Worm (Caenorhabditis elegans) whole organism, L4 larva: ENCODE results near the gene K09B11.4.
A peak's percentile ranks its signal among the peaks of the same experiment; 100 is the strongest.

Experiments
- D1046.2 ChIP-seq: fragments of 200-800 bp; sonication (Bioruptor generic); IDR thresholded peaks from 2 replicates; pipeline ENCODE4 v1.3.6; 2022; ENCODE audit warnings: missing genetic modification characterization, missing compliant biosample characterization
- F44E2.7 ChIP-seq: fragments of 200-800 bp; sonication (Bioruptor generic); IDR thresholded peaks from 2 replicates; pipeline ENCODE4 v2.1.2; 2022; ENCODE audit warnings: missing genetic modification characterization, missing compliant biosample characterization
- T20F7.1 ChIP-seq: fragments of 200-800 bp; sonication (Bioruptor generic); optimal IDR thresholded peaks from 2 replicates; lab custom pipeline; 2018; ENCODE audit warnings: mild to moderate bottlenecking, missing genetic modification characterization, missing compliant biosample characterization
- Y105C5A.15 ChIP-seq: fragments of 200-800 bp; sonication (Bioruptor generic); IDR thresholded peaks from 2 replicates; pipeline ENCODE4 v1.3.6; 2022; ENCODE audit warnings: missing genetic modification characterization, missing compliant biosample characterization
- Y48G9A.11 ChIP-seq: fragments of 200-800 bp; sonication (Bioruptor generic); IDR thresholded peaks from 2 replicates; pipeline ENCODE4 v1.3.6; 2022; ENCODE audit warnings: missing genetic modification reagents, missing genetic modification characterization, missing compliant biosample characterization
- Y75B8A.6 ChIP-seq: fragments of 200-800 bp; sonication (Bioruptor generic); IDR thresholded peaks from 2 replicates; pipeline ENCODE4 v1.3.6; 2022; ENCODE audit warnings: missing genetic modification reagents, missing genetic modification characterization, missing compliant biosample characterization
- aha-1 ChIP-seq: fragments of 150-350 bp; peaks from one replicate; lab custom pipeline; 2014; ENCODE audit warnings: missing biosample characterization, missing genetic modification characterization
- aly-2 ChIP-seq: sonication (generic microtip); optimal IDR thresholded peaks from 2 replicates; lab custom pipeline; 2018; ENCODE audit warnings: missing biosample characterization, missing genetic modification characterization
- attf-4 ChIP-seq: sonication (generic microtip); optimal IDR thresholded peaks from 3 replicates; lab custom pipeline; 2017; ENCODE audit warnings: missing biosample characterization, missing genetic modification characterization
- ceh-28 ChIP-seq: fragments of 150-350 bp; optimal IDR thresholded peaks from 2 replicates; lab custom pipeline; 2014; ENCODE audit warnings: missing biosample characterization, missing genetic modification reagents, missing genetic modification characterization
- ceh-32 ChIP-seq: sonication (generic microtip); optimal IDR thresholded peaks from 2 replicates; lab custom pipeline; 2016; ENCODE audit warnings: mild to moderate bottlenecking, missing genetic modification characterization, missing compliant biosample characterization; ENCODE audit not compliant: poor library complexity
- ceh-44 ChIP-seq: fragments of 200-800 bp; sonication (Bioruptor generic); IDR thresholded peaks from 2 replicates; pipeline ENCODE4 v1.3.6; 2022; ENCODE audit warnings: missing genetic modification reagents, missing genetic modification characterization, missing compliant biosample characterization
- cey-2 ChIP-seq: sonication (generic microtip); optimal IDR thresholded peaks from 3 replicates; lab custom pipeline; 2017; ENCODE audit warnings: missing genetic modification characterization, mild to moderate bottlenecking, missing compliant biosample characterization, antibody characterized with exemption, borderline replicate concordance; ENCODE audit not compliant: insufficient read depth
- daf-12 ChIP-seq: fragments of 150-350 bp; optimal IDR thresholded peaks from 2 replicates; lab custom pipeline; 2014; ENCODE audit warnings: missing biosample characterization, missing genetic modification reagents, missing genetic modification characterization
- daf-16 ChIP-seq, 3 experiments: sonication (generic microtip); optimal IDR thresholded peaks; 2 replicates each; lab custom pipeline; 2016 to 2017; ENCODE audit warnings: missing genetic modification characterization in 3 of 3, missing genetic modification reagents in 3 of 3, mild to moderate bottlenecking in 2 of 3, missing compliant biosample characterization in 2 of 3, missing biosample characterization in 1 of 3, moderate library complexity in 1 of 3
- dpl-1 ChIP-seq: fragments of 150-350 bp; optimal IDR thresholded peaks from 2 replicates; lab custom pipeline; 2014; ENCODE audit warnings: missing biosample characterization, missing genetic modification reagents, missing genetic modification characterization
- egl-27 ChIP-seq: sonication (generic microtip); optimal IDR thresholded peaks from 3 replicates; lab custom pipeline; 2017; ENCODE audit warnings: missing biosample characterization, missing genetic modification reagents, missing genetic modification characterization
- fkh-10 ChIP-seq: fragments of 150-350 bp; optimal IDR thresholded peaks from 2 replicates; lab custom pipeline; 2014; ENCODE audit warnings: missing biosample characterization, missing genetic modification reagents, missing genetic modification characterization
- hlh-30 ChIP-seq: sonication (generic microtip); optimal IDR thresholded peaks from 2 replicates; lab custom pipeline; 2017; ENCODE audit warnings: antibody characterized with exemption, mild to moderate bottlenecking, missing genetic modification characterization, missing compliant biosample characterization; ENCODE audit not compliant: insufficient read depth
- lin-1 ChIP-seq: fragments of 200-800 bp; sonication (Bioruptor generic); IDR thresholded peaks from 2 replicates; pipeline ENCODE4 v1.3.6; 2022; ENCODE audit warnings: missing genetic modification reagents, missing genetic modification characterization, missing compliant biosample characterization
- lin-29 ChIP-seq: fragments of 200-800 bp; sonication (Bioruptor generic); IDR thresholded peaks from 2 replicates; pipeline ENCODE4 v1.3.6; 2022; ENCODE audit warnings: missing genetic modification reagents, missing genetic modification characterization, missing compliant biosample characterization
- lin-38 ChIP-seq: fragments of 200-800 bp; sonication (Bioruptor generic); IDR thresholded peaks from 2 replicates; pipeline ENCODE4 v1.3.6; 2022; ENCODE audit warnings: missing genetic modification reagents, missing genetic modification characterization, missing compliant biosample characterization
- lin-39 ChIP-seq: fragments of 150-350 bp; optimal IDR thresholded peaks from 2 replicates; lab custom pipeline; 2014; ENCODE audit warnings: missing biosample characterization, missing genetic modification reagents, missing genetic modification characterization
- lir-3 ChIP-seq: sonication (generic microtip); optimal IDR thresholded peaks from 2 replicates; lab custom pipeline; 2016; ENCODE audit warnings: mild to moderate bottlenecking, missing genetic modification characterization, missing compliant biosample characterization
- lsy-2 ChIP-seq, 2 experiments: fragments of 150-350 bp in 1 of 2; sonication (generic microtip) in 1 of 2; optimal IDR thresholded peaks; 2 replicates each; lab custom pipeline; 2014 to 2017; ENCODE audit warnings: missing biosample characterization in 2 of 2, missing genetic modification characterization in 2 of 2
- madf-5 ChIP-seq, 2 experiments: fragments of 200-800 bp; sonication (Bioruptor generic); IDR thresholded peaks; 2 replicates each; pipeline ENCODE4 v1.3.6; 2022; ENCODE audit warnings: missing compliant biosample characterization in 2 of 2, missing genetic modification characterization in 2 of 2
- mdl-1 ChIP-seq, 2 experiments: fragments of 150-350 bp in 1 of 2; sonication (generic microtip) in 1 of 2; optimal IDR thresholded peaks; 2 replicates each; lab custom pipeline; 2014 to 2017; ENCODE audit warnings: missing biosample characterization in 2 of 2, missing genetic modification characterization in 2 of 2
- mes-2 ChIP-seq: sonication (generic microtip); optimal IDR thresholded peaks from 2 replicates; lab custom pipeline; 2016; ENCODE audit warnings: missing genotype, mild to moderate bottlenecking, missing genetic modification characterization, missing compliant biosample characterization; ENCODE audit not compliant: poor library complexity, severe bottlenecking
- mxl-3 ChIP-seq: fragments of 200-800 bp; sonication (Bioruptor generic); optimal IDR thresholded peaks from 2 replicates; lab custom pipeline; 2018; ENCODE audit warnings: mild to moderate bottlenecking, missing genetic modification characterization, missing compliant biosample characterization
- nhr-102 ChIP-seq: sonication (generic microtip); optimal IDR thresholded peaks from 2 replicates; lab custom pipeline; 2016; ENCODE audit warnings: mild to moderate bottlenecking, missing genetic modification characterization, moderate library complexity, missing compliant biosample characterization
- nhr-111 ChIP-seq: fragments of 200-800 bp; sonication (Bioruptor generic); optimal IDR thresholded peaks from 2 replicates; lab custom pipeline; 2018; ENCODE audit warnings: mild to moderate bottlenecking, missing genetic modification characterization, missing compliant biosample characterization
- nhr-25 ChIP-seq: sonication (generic microtip); optimal IDR thresholded peaks from 2 replicates; lab custom pipeline; 2017; ENCODE audit warnings: missing genetic modification characterization, mild to moderate bottlenecking, missing compliant biosample characterization, antibody characterized with exemption, moderate library complexity, borderline replicate concordance; ENCODE audit not compliant: insufficient read depth
- nhr-28 ChIP-seq: fragments of 150-350 bp; optimal IDR thresholded peaks from 2 replicates; lab custom pipeline; 2014; ENCODE audit warnings: missing biosample characterization, missing genetic modification characterization
- nhr-42 ChIP-seq: fragments of 200-800 bp; sonication (Bioruptor generic); IDR thresholded peaks from 2 replicates; pipeline ENCODE4 v1.3.6; 2022; ENCODE audit warnings: missing genetic modification characterization, missing compliant biosample characterization
- nhr-48 ChIP-seq: sonication (generic microtip); optimal IDR thresholded peaks from 2 replicates; lab custom pipeline; 2016; ENCODE audit warnings: mild to moderate bottlenecking, missing genetic modification characterization, missing compliant biosample characterization
- pha-4 ChIP-seq, 2 experiments: fragments of 150-350 bp in 1 of 2; fragments of 200-800 bp in 1 of 2; sonication (Bioruptor generic) in 1 of 2; IDR thresholded peaks in 1 of 2; optimal IDR thresholded peaks in 1 of 2; 2 replicates each; pipeline versions ENCODE4 v1.3.6 to Lab custom; 2014 to 2022; ENCODE audit warnings: missing genetic modification characterization in 2 of 2, missing genetic modification reagents in 2 of 2, missing biosample characterization in 1 of 2, missing compliant biosample characterization in 1 of 2
- php-3 ChIP-seq: fragments of 200-800 bp; sonication (Bioruptor generic); IDR thresholded peaks from 2 replicates; pipeline ENCODE4 v1.3.6; 2022; ENCODE audit warnings: missing genetic modification reagents, missing genetic modification characterization, missing compliant biosample characterization
- rbr-2 ChIP-seq: sonication (generic microtip); optimal IDR thresholded peaks from 2 replicates; lab custom pipeline; 2016; ENCODE audit warnings: missing genotype, missing genetic modification characterization, missing compliant biosample characterization
- saeg-2 ChIP-seq: fragments of 200-800 bp; sonication (Bioruptor generic); IDR thresholded peaks from 2 replicates; pipeline ENCODE4 v1.3.6; 2022; ENCODE audit warnings: missing genetic modification reagents, missing genetic modification characterization, missing compliant biosample characterization
- set-16 ChIP-seq: fragments of 200-800 bp; sonication (Bioruptor generic); IDR thresholded peaks from 2 replicates; pipeline ENCODE4 v1.3.6; 2022; ENCODE audit warnings: missing genetic modification reagents, missing genetic modification characterization, missing compliant biosample characterization
- skn-1 ChIP-seq: fragments of 150-350 bp; optimal IDR thresholded peaks from 2 replicates; lab custom pipeline; 2014; ENCODE audit warnings: missing biosample characterization, missing genetic modification characterization
- snpc-1.2 ChIP-seq: fragments of 200-800 bp; sonication (Bioruptor generic); IDR thresholded peaks from 2 replicates; pipeline ENCODE4 v1.3.6; 2022; ENCODE audit warnings: missing genetic modification reagents, missing genetic modification characterization, missing compliant biosample characterization
- tra-1 ChIP-seq: fragments of 200-800 bp; sonication (Bioruptor generic); IDR thresholded peaks from 2 replicates; pipeline ENCODE4 v1.3.6; 2022; ENCODE audit warnings: missing genetic modification reagents, missing genetic modification characterization, missing compliant biosample characterization
- unc-130 ChIP-seq: sonication (generic microtip); optimal IDR thresholded peaks from 2 replicates; lab custom pipeline; 2016; ENCODE audit warnings: missing genetic modification reagents, missing genetic modification characterization, missing compliant biosample characterization
- unc-62 ChIP-seq, 3 experiments: fragments of 150-350 bp in 1 of 3; sonication (generic microtip); optimal IDR thresholded peaks in 2 of 3; peaks in 1 of 3; 1 replicate in 1 of 3; 2 replicates in 2 of 3; lab custom pipeline; 2014 to 2017; ENCODE audit warnings: missing biosample characterization in 3 of 3, missing genetic modification characterization in 3 of 3, missing genetic modification reagents in 3 of 3, missing genotype in 1 of 3
- zfp-2 ChIP-seq: sonication (generic microtip); optimal IDR thresholded peaks from 2 replicates; lab custom pipeline; 2016; ENCODE audit warnings: mild to moderate bottlenecking, missing genetic modification characterization, missing compliant biosample characterization
- zip-11 ChIP-seq: fragments of 200-800 bp; sonication (Bioruptor generic); IDR thresholded peaks from 2 replicates; pipeline ENCODE4 v1.3.6; 2022; ENCODE audit warnings: missing genetic modification characterization, missing compliant biosample characterization
- ztf-11 ChIP-seq: fragments of 150-350 bp; optimal IDR thresholded peaks from 2 replicates; lab custom pipeline; 2014; ENCODE audit warnings: missing biosample characterization, missing genetic modification characterization
- ztf-7 ChIP-seq: fragments of 150-350 bp; optimal IDR thresholded peaks from 2 replicates; lab custom pipeline; 2014; ENCODE audit warnings: missing biosample characterization, missing genetic modification characterization

The K09B11.4 gene

DNA sequence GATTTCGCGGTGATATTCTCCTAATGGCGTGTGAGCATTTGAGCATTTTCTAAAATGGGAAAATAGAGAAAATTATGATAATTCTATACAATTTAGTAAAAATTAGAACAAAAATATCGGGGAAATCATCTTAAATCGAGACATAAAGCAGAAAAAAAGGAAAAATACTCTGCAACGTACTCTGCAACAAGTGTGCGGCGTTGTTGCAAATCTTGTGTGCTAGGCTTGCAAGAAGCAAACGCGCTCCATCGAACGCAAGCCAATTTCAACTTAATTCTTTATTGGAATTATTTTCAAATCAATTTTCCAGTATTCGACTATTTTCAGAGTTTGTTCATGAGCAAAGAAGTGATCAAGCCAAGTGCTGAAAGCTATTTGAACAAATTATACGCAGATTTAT is 43.3 kb upstream of the K09B11.4 start, which contains the start of the genes Y62E10A.20, Y62E10A.23 and mdt-9:
Y62E10A.20 (minus strand) TSS at position 49 of the 400 bp plus-strand sequence.
Y62E10A.23 (plus strand) TSS at position 282 of the 400 bp plus-strand sequence.
mdt-9 (plus strand) TSS at position 338 of the 400 bp plus-strand sequence.
- TF ChIP-seq egl-27 (tag; lab: Kevin White, UChicago): no peak
- no peak for TF ChIP-seq Y105C5A.15
- TF ChIP-seq ztf-7 (tag; lab: Kevin White, UChicago): peak; percentile 65
- TF ChIP-seq zip-11: no peak
- no peak for TF ChIP-seq nhr-48 (tag; lab: Kevin White, UChicago)
- TF ChIP-seq F44E2.7: no peak
- no peak for TF ChIP-seq fkh-10 (GFP tag; lab: Kevin White, UChicago)
- TF ChIP-seq set-16: no peak
- TF ChIP-seq hlh-30: peak; percentile 45
- no peak for TF ChIP-seq ceh-32 (tag; lab: Kevin White, UChicago)
- TF ChIP-seq aha-1 (tag; lab: Kevin White, UChicago): peak; percentile 96
- no peak for TF ChIP-seq lin-29 (GFP tag; lab: Robert Waterston, UW)
- no peak for TF ChIP-seq nhr-42 (GFP tag; lab: Robert Waterston, UW)
- no peak for TF ChIP-seq mxl-3 (GFP tag; lab: Kevin White, UChicago)
- TF ChIP-seq rbr-2 (tag; lab: Kevin White, UChicago): peak; percentile 61
- TF ChIP-seq tra-1 (GFP tag; lab: Robert Waterston, UW): no peak
- no peak for TF ChIP-seq ceh-44
- TF ChIP-seq D1046.2: no peak
- TF ChIP-seq unc-130 (GFP tag; lab: Kevin White, UChicago): peak; percentile 78
- no peak for TF ChIP-seq madf-5 (GFP tag; IDR thresholded peaks at IDR 0.05; lab: Robert Waterston, UW)
- TF ChIP-seq nhr-25: no peak
- no peak for TF ChIP-seq ceh-28
- peak; percentile 19 for TF ChIP-seq nhr-102 (tag; lab: Kevin White, UChicago)
- no peak for TF ChIP-seq T20F7.1
- TF ChIP-seq lin-38 (GFP tag; lab: Robert Waterston, UW): peak; percentile 96
- peak in 1 of 2 experiments; percentile 89 for TF ChIP-seq lsy-2 (tag; optimal IDR thresholded peaks at IDR 0.05; lab: Kevin White, UChicago)
- no peak for TF ChIP-seq lir-3 (tag; lab: Kevin White, UChicago)
- TF ChIP-seq Y48G9A.11: no peak
- TF ChIP-seq aly-2 (tag; lab: Kevin White, UChicago): no peak
- no peak for TF ChIP-seq ztf-11 (tag; lab: Kevin White, UChicago)
- no peak for TF ChIP-seq lin-1
- 0 out of 2 replicates have a peak, but pooled peaks have one; percentile 67 for TF ChIP-seq snpc-1.2
- TF ChIP-seq daf-12: no peak
- TF ChIP-seq saeg-2: no peak
- TF ChIP-seq cey-2 (tag; lab: Kevin White, UChicago): no peak
- no peak for TF ChIP-seq attf-4 (tag; lab: Kevin White, UChicago)
- no peak for TF ChIP-seq lin-39 (tag; lab: Kevin White, UChicago)
- no peak for TF ChIP-seq daf-16 (GFP tag; optimal IDR thresholded peaks at IDR 0.05; lab: Kevin White, UChicago)
- TF ChIP-seq daf-16 (tag; optimal IDR thresholded peaks at IDR 0.05; lab: Kevin White, UChicago): peak; percentile 31
- TF ChIP-seq nhr-111 (GFP tag; lab: Kevin White, UChicago): no peak
- TF ChIP-seq mdl-1 (tag; optimal IDR thresholded peaks at IDR 0.05; lab: Kevin White, UChicago): no peak
- no peak for TF ChIP-seq Y75B8A.6
- peak; percentile 94 for TF ChIP-seq mes-2 (tag; lab: Kevin White, UChicago)
- TF ChIP-seq skn-1 (tag; lab: Kevin White, UChicago): no peak
- TF ChIP-seq pha-4 (GFP tag; IDR thresholded peaks at IDR 0.05; lab: Robert Waterston, UW): no peak
- peak; percentile 29 for TF ChIP-seq pha-4 (tag; optimal IDR thresholded peaks at IDR 0.05; lab: Kevin White, UChicago)
- peak; percentile 30 for TF ChIP-seq nhr-28
- TF ChIP-seq php-3 (GFP tag; lab: Robert Waterston, UW): no peak
- TF ChIP-seq zfp-2: no peak
- no peak for TF ChIP-seq unc-62 (GFP tag; optimal IDR thresholded peaks at IDR 0.05 in 1 of 2; lab: Kevin White, UChicago)
- no peak for TF ChIP-seq unc-62 (tag; optimal IDR thresholded peaks at IDR 0.05; lab: Kevin White, UChicago)
- peak; percentile 74 for TF ChIP-seq dpl-1 (GFP tag; lab: Kevin White, UChicago)
